Fruit fly (Drosophila melanogaster) whole organism, embryonic: ENCODE measurements around the gene unc-4.

Experiments
- CG14050 ChIP-seq: fragments of 200-800 bp; sonication (Bioruptor generic); IDR thresholded peaks from 3 replicates; pipeline ENCODE4 v1.3.6; 2022; ENCODE audit warnings: missing biosample characterization, missing genetic modification characterization
- CG2889 ChIP-seq: fragments of 200-800 bp; sonication (Bioruptor generic); IDR thresholded peaks from 3 replicates; pipeline ENCODE4 v1.3.6; 2022; ENCODE audit warnings: missing biosample characterization, missing genetic modification characterization
- CG3995 ChIP-seq: fragments of 200-800 bp; sonication (Bioruptor generic); optimal IDR thresholded peaks from 3 replicates; lab custom pipeline; 2016; ENCODE audit warnings: missing biosample characterization, missing genetic modification characterization
- CG6175 ChIP-seq: fragments of 200-800 bp; sonication (Bioruptor generic); IDR thresholded peaks from 3 replicates; pipeline ENCODE4 v1.3.6; 2022; ENCODE audit warnings: missing biosample characterization, missing genetic modification characterization
- CG6854 ChIP-seq: fragments of 200-800 bp; sonication (Bioruptor generic); optimal IDR thresholded peaks from 3 replicates; lab custom pipeline; 2017; ENCODE audit warnings: missing biosample characterization, mild to moderate bottlenecking, missing genetic modification characterization
- Sox102F ChIP-seq: fragments of 200-800 bp; sonication (Bioruptor generic); optimal IDR thresholded peaks from 2 replicates; lab custom pipeline; 2018; ENCODE audit warnings: missing biosample characterization, mild to moderate bottlenecking, missing genetic modification characterization, moderate library complexity
- grau ChIP-seq: fragments of 200-800 bp; optimal IDR thresholded peaks from 3 replicates; lab custom pipeline; 2019; ENCODE audit warnings: missing biosample characterization, mild to moderate bottlenecking, missing genetic modification characterization, moderate library complexity
- her ChIP-seq: fragments of 200-800 bp; sonication (Bioruptor generic); optimal IDR thresholded peaks from 2 replicates; lab custom pipeline; 2016; ENCODE audit warnings: missing biosample characterization, missing genetic modification characterization
- lola ChIP-seq, 3 experiments: fragments of >200 bp in 2 of 3; fragments of 200-800 bp in 1 of 3; sonication (Bioruptor generic) in 1 of 3; optimal IDR thresholded peaks; 2 replicates each; lab custom pipeline; 2017 to 2019; ENCODE audit warnings: missing biosample characterization in 3 of 3, missing genetic modification characterization in 3 of 3, mild to moderate bottlenecking in 1 of 3, moderate library complexity in 1 of 3
- salm ChIP-seq: fragments of 200-800 bp; sonication (Bioruptor generic); optimal IDR thresholded peaks from 2 replicates; lab custom pipeline; 2018; ENCODE audit warnings: missing biosample characterization, mild to moderate bottlenecking, missing genetic modification characterization
- so ChIP-seq: fragments of 200-800 bp; sonication (Bioruptor generic); IDR thresholded peaks from 3 replicates; pipeline ENCODE4 v1.3.6; 2022; ENCODE audit warnings: missing biosample characterization, missing genetic modification characterization

DNA sequence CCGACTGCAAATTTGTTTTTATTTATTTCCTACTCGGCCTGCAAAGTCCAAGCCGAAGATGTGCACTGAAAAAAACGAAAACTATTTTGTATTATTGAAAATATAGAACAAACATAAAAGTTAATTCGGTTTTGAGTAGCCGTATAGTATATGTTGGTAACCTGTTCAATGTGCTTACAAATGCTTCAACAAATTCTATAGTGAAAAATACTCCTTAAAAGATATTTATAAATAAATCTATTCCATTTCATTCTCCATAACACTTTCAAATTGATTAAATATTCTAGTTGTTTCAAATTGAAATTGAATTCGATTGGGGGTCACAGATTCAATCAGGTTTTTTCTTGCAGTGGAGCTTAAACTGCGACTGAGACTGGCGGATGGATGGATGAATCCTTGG lies 13.2 kb upstream of the unc-4 start:
- no peak for TF ChIP-seq lola (GFP tag; optimal IDR thresholded peaks at IDR 0.05; lab: Kevin White, UChicago)
- no peak for TF ChIP-seq grau
- TF ChIP-seq her: no peak
- no peak for TF ChIP-seq CG3995 (GFP tag; lab: Kevin White, UChicago)
- TF ChIP-seq Sox102F: no peak
- no peak for TF ChIP-seq CG6854 (GFP tag; lab: Kevin White, UChicago)
- no peak for TF ChIP-seq CG6175 (GFP tag; lab: Robert Waterston, UW)
- no peak for TF ChIP-seq so (GFP tag; lab: Robert Waterston, UW)
- TF ChIP-seq CG14050 (GFP tag; lab: Robert Waterston, UW): no peak
- TF ChIP-seq salm: no peak
- TF ChIP-seq CG2889 (GFP tag; lab: Robert Waterston, UW): no peak
